Worm (Caenorhabditis elegans): Measurements from ENCODE around the gene F09B9.4.

DNA sequence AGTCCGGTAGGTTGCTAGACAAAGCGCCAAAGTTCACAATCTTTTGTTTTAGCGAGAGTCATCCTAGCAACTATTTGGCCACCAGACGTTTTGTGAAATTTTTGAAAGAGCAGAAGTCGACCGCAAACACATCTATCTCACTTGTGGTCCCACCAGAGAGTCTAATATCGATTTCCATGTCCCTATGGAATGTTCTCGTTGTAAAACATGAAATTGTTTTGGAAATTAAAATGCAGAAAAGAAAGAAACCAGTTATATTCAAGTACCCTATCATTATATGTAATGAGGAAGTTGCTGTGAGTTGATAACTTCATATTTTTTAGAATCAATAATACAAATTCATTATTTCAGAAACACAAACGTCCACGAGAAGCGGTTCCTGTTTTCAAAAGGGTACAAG is 24.3 kb downstream of the F09B9.4 start:
- TF ChIP-seq elt-3 (tag; optimal IDR thresholded peaks at IDR 0.05) (no peak), sma-9 (GFP tag; optimal IDR thresholded peaks at IDR 0.05) (no peak), sma-9 (tag; optimal IDR thresholded peaks at IDR 0.05) (no peak), ztf-1 (GFP tag; conservative IDR thresholded peaks at IDR 0.05) (no peak)

Data from whole organism, L2 larva.